Worm (Caenorhabditis elegans): ENCODE data around the gene sid-5.

DNA sequence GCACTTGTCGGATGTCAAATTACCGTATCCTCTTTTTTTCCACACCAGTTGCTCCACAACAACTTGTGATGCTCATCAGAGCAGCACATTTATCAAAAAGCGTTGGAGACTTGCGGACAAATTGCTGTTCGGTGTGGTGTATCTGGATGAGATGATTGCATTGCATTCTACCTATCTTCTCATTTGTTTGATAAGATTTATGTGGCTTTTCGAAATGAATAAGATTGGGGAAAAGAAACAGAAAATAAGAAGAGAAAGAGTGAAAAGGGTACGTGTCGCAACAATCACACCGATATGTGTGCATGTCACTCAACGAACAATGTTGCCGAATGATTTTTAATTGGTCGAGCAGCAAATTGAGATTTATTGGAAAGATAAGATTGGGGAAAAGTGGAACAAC lies 10.4 kb upstream of the sid-5 start:
- TF ChIP-seq sem-2 (GFP tag; optimal IDR thresholded peaks at IDR 0.05) (no peak), nhr-28 (tag; optimal IDR thresholded peaks at IDR 0.05) (no peak), elt-3 (tag; optimal IDR thresholded peaks at IDR 0.05) (no peak), nhr-76 (tag; optimal IDR thresholded peaks at IDR 0.05) (no peak), pha-4 (tag; optimal IDR thresholded peaks at IDR 0.05) (no peak), nhr-237 (tag; optimal IDR thresholded peaks at IDR 0.05) (no peak), unc-62 (GFP tag; optimal IDR thresholded peaks at IDR 0.05) (peak; percentile 95), unc-120 (tag; optimal IDR thresholded peaks at IDR 0.05; ENCODE audit: poor library complexity, severe bottlenecking) (peak; percentile 56), lin-13 (tag; optimal IDR thresholded peaks at IDR 0.05) (no peak), sptf-1 (tag; optimal IDR thresholded peaks at IDR 0.05) (no peak), ces-1 (GFP tag; optimal IDR thresholded peaks at IDR 0.05) (no peak), mep-1 (tag; optimal IDR thresholded peaks at IDR 0.05) (no peak), nhr-12 (tag; optimal IDR thresholded peaks at IDR 0.05) (no peak), snpc-4 (tag; optimal IDR thresholded peaks at IDR 0.05) (no peak)

All from whole organism, mixed stage, embryonic.